Worm (Caenorhabditis elegans) whole organism, L1 larva: ENCODE data around the gene mop-25.1.

Experiments
- skn-1 ChIP-seq: fragments of 150-350 bp; optimal IDR thresholded peaks from 2 replicates; lab custom pipeline; 2014; ENCODE audit warnings: missing biosample characterization, missing genetic modification characterization
- tbx-2 ChIP-seq: sonication (generic microtip); optimal IDR thresholded peaks from 2 replicates; lab custom pipeline; 2016; ENCODE audit warnings: missing genetic modification characterization, missing compliant biosample characterization
- unc-86 ChIP-seq: sonication (generic microtip); optimal IDR thresholded peaks from 2 replicates; lab custom pipeline; 2016; ENCODE audit warnings: missing genetic modification characterization, missing compliant biosample characterization
- zag-1 ChIP-seq: fragments of 150-350 bp; optimal IDR thresholded peaks from 2 replicates; lab custom pipeline; 2014; ENCODE audit warnings: missing biosample characterization, missing genetic modification characterization

ce11 chrX:4017576-4018309 lies 5.7 kb downstream of the mop-25.1 start:
- TF ChIP-seq zag-1 (tag; lab: Kevin White, UChicago), result no peak
- TF ChIP-seq tbx-2 (tag; lab: Kevin White, UChicago), result no peak
- no peak for TF ChIP-seq unc-86
- TF ChIP-seq skn-1 (tag; lab: Kevin White, UChicago), result no peak
